Worm (Caenorhabditis elegans): ENCODE data around the gene mig-10.

ce11 chrIII:8229480-8229879 lies 49.4 kb upstream of the mig-10 start:
- TF ChIP-seq nhr-11 (tag; optimal IDR thresholded peaks at IDR 0.05): no peak
- no peak for TF ChIP-seq ztf-11 (tag; optimal IDR thresholded peaks at IDR 0.05)
- TF ChIP-seq nhr-237 (tag; optimal IDR thresholded peaks at IDR 0.05): no peak
- TF ChIP-seq nhr-10 (tag; optimal IDR thresholded peaks at IDR 0.05): no peak
- TF ChIP-seq ceh-82 (tag; optimal IDR thresholded peaks at IDR 0.05): no peak
- no peak for TF ChIP-seq unc-39 (tag; optimal IDR thresholded peaks at IDR 0.05)
- no peak for TF ChIP-seq peb-1 (tag; optimal IDR thresholded peaks at IDR 0.05)
- TF ChIP-seq ZK546.5 (tag; optimal IDR thresholded peaks at IDR 0.05): no peak
- no peak for TF ChIP-seq zag-1 (tag; optimal IDR thresholded peaks at IDR 0.05)
- TF ChIP-seq nhr-12 (tag; optimal IDR thresholded peaks at IDR 0.05): no peak
- no peak for TF ChIP-seq unc-62 (GFP tag; optimal IDR thresholded peaks at IDR 0.05)
- peak; percentile 41 for TF ChIP-seq nhr-6 (tag; optimal IDR thresholded peaks at IDR 0.05)
- no peak for TF ChIP-seq R02D3.7 (tag; optimal IDR thresholded peaks at IDR 0.05)
- no peak for TF ChIP-seq nhr-77 (tag; optimal IDR thresholded peaks at IDR 0.05)

Measured in whole organism, L2 larva.